Worm (Caenorhabditis elegans): ENCODE measurements around the gene nhr-183.

Gene nhr-183

DNA sequence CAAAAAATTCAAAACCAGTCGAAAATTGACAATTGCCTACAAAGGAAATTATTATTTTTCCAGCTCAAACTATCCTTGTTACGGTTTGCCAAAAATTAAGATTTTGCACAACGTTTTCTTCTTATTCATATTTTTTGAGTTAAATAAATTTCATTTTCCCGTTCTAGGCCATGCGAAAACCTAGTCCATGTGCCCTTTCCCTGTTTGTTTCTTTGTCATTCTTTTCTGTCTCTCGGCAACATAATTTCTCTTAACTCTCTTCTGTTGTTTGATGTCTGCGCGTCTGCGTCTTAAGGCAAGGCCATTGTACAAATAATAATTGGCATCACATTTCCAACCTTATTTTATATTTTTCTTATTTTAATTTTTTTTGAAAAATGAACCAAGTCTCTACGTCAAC is 17.1 kb upstream of the nhr-183 start, which contains the start of gene nhr-228 (continued):
- TF ChIP-seq efl-1 (optimal IDR thresholded peaks at IDR 0.05) (peak; percentile 60 to 63), efl-1 (GFP tag; optimal IDR thresholded peaks at IDR 0.05 in 1 of 2) (peak; percentile 20 to 88), snpc-4 (tag; optimal IDR thresholded peaks at IDR 0.05) (no peak), jun-1 (tag; optimal IDR thresholded peaks at IDR 0.05) (no peak), nhr-12 (tag; optimal IDR thresholded peaks at IDR 0.05) (no peak), ztf-4 (tag; optimal IDR thresholded peaks at IDR 0.05) (no peak), irx-1 (tag; optimal IDR thresholded peaks at IDR 0.05) (peak; percentile 30), grh-1 (GFP tag; IDR thresholded peaks at IDR 0.05) (no peak)

ce11 chrV:2278543-2278942 is 14.1 kb upstream of the nhr-183 start, which contains the start of gene fbxa-137:
fbxa-137 (plus strand) TSS chrV:2278816.
- TF ChIP-seq lin-14 (GFP tag; optimal IDR thresholded peaks at IDR 0.05) (peak; percentile 14), hlh-17 (GFP tag; optimal IDR thresholded peaks at IDR 0.05; ENCODE audit: borderline replicate concordance) (no peak), jun-1 (tag; optimal IDR thresholded peaks at IDR 0.05) (no peak)

DNA sequence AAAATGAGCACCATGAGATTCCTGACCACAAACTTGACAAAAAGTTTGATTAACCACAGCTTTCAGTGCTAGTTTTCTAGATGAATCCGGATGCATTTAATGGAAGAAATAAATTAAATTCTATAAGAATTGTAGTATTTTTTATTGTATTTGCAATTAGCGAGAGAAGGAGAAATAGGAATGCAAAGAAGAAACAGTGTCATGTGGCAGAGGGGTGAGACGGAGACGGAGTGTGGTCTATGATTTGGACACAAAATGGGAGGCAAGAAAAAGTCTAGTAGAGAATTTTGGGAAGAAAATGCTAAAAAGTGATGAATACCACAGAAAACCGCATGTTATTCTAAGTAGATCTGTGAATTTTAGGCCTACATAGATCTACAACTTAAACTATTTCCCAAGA is 13.6 kb upstream of the nhr-183 start, which contains the start of gene nhr-59:
nhr-59 (minus strand) TSS at position 214 of the 400 bp plus-strand sequence.
- no peak for TF ChIP-seq nhr-47 (tag; optimal IDR thresholded peaks at IDR 0.05)
- peak; percentile 53 for TF ChIP-seq nhr-20 (tag; optimal IDR thresholded peaks at IDR 0.05)
- no peak for TF ChIP-seq unc-86 (tag; optimal IDR thresholded peaks at IDR 0.05)
- TF ChIP-seq isw-1 (GFP tag; IDR thresholded peaks at IDR 0.05) = no peak
- no peak for TF ChIP-seq vab-15 (tag; optimal IDR thresholded peaks at IDR 0.05)
- no peak for TF ChIP-seq fkh-4 (tag; optimal IDR thresholded peaks at IDR 0.05; ENCODE audit: borderline replicate concordance)
- TF ChIP-seq skn-1 (tag; optimal IDR thresholded peaks at IDR 0.05) = no peak
- no peak for TF ChIP-seq tlp-1 (tag; optimal IDR thresholded peaks at IDR 0.05)
- no peak for TF ChIP-seq xbp-1 (tag; optimal IDR thresholded peaks at IDR 0.05)
- TF ChIP-seq elt-2 (tag; optimal IDR thresholded peaks at IDR 0.05) = no peak
- TF ChIP-seq sox-4 (tag; optimal IDR thresholded peaks at IDR 0.05) = no peak
- TF ChIP-seq unc-30 (tag; optimal IDR thresholded peaks at IDR 0.05) = no peak
- no peak for TF ChIP-seq nhr-28 (tag; optimal IDR thresholded peaks at IDR 0.05)
- TF ChIP-seq hpl-2 (GFP tag; optimal IDR thresholded peaks at IDR 0.05) = no peak
- TF ChIP-seq snu-23 (GFP tag; optimal IDR thresholded peaks at IDR 0.05) = no peak
- TF ChIP-seq mep-1 (tag; optimal IDR thresholded peaks at IDR 0.05) = peak; percentile 0
- TF ChIP-seq C34B4.2 (tag; optimal IDR thresholded peaks at IDR 0.05) = no peak
- no peak for TF ChIP-seq nhr-85 (tag)
- no peak for TF ChIP-seq ceh-82 (tag; optimal IDR thresholded peaks at IDR 0.05)
- TF ChIP-seq aly-2 (tag; optimal IDR thresholded peaks at IDR 0.05) = peak; percentile 15
- TF ChIP-seq lin-35 (GFP tag; optimal IDR thresholded peaks at IDR 0.05) = peak in 1 of 2 experiments; percentile 56
- peak; percentile 68 for TF ChIP-seq lin-14 (GFP tag; optimal IDR thresholded peaks at IDR 0.05)
- TF ChIP-seq C04F5.9 (tag; optimal IDR thresholded peaks at IDR 0.05) = no peak
- TF ChIP-seq egl-13 (tag; optimal IDR thresholded peaks at IDR 0.05) = no peak
- TF ChIP-seq efl-1 (optimal IDR thresholded peaks at IDR 0.05) = peak in 1 of 2 experiments; percentile 7
- no peak for TF ChIP-seq efl-1 (GFP tag; optimal IDR thresholded peaks at IDR 0.05 in 1 of 2)
- no peak for TF ChIP-seq pax-3 (tag; optimal IDR thresholded peaks at IDR 0.05)
- TF ChIP-seq mab-9 (GFP tag; IDR thresholded peaks at IDR 0.05) = no peak
- peak in 1 of 3 experiments; percentile 11 for TF ChIP-seq dpl-1 (GFP tag; optimal IDR thresholded peaks at IDR 0.05)
- peak; percentile 22 for TF ChIP-seq nhr-71 (tag; optimal IDR thresholded peaks at IDR 0.05)
- no peak for TF ChIP-seq nhr-84 (tag; optimal IDR thresholded peaks at IDR 0.05)
- TF ChIP-seq lin-13 (GFP tag; optimal IDR thresholded peaks at IDR 0.05) = no peak
- no peak for TF ChIP-seq dsc-1 (tag; optimal IDR thresholded peaks at IDR 0.05)

Measured in whole organism, L1 larva.